Fruit fly (Drosophila melanogaster): ENCODE results near the gene CG11403.

Gene CG11403

DNA sequence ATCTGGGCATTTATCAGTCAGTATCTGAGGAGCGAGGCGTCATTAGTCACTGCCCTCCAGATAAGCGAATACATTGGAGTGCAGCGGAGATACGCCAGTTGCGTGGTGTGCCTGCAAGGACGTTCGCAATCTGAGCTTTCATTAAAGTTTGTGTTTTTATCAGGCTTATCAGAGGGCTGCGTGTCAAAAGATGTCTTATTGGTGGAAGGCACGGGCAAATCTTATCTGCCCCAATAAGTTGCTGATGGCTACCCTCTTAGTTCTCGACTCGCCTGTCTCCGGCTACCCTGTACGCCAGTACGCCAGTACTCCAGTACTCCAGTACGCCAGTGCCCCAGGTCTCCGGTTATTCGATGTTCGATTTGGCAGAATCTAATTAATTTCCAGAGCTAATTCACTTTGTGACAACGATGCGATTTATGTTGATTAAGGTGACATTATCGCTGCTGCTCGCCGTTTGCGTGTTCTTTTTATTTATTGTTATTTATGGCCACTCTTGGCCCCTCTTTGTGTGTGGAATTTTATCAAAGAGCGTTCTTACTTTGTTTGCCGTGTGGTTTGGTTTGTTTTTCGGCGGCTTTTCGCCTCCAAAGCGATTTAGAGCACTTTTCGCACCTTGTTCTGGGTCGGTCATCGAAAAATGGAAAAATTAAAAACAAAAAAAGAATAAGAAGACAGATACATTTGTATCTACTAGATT is 17.2 kb upstream of the CG11403 start:
- no peak for TF ChIP-seq CG6792 (GFP tag; optimal IDR thresholded peaks at IDR 0.05)
- peak; percentile 41 for TF ChIP-seq svp (GFP tag)
- TF ChIP-seq Eip93F (GFP tag; optimal IDR thresholded peaks at IDR 0.05), result peak; percentile 19
- TF ChIP-seq vri (GFP tag; optimal IDR thresholded peaks at IDR 0.05), result peak; percentile 34

DNA sequence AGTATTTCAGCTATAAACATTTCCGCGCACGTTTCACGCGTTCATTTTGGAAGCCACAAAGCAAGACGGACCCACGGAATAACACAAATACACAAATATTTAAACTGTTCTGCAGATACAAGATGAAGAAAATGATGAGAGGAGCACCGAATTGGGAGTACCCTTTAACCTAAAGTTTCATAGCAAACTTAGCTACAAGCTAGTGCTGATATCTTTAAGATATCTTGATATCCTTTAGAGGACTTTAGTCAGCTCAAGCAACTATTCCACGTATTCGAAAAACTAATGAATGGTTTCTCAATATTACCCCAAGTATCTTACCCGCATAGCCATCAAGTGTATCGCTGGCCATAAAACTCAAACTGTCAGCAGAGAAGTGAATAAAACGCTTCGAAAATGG is 16.4 kb upstream of the CG11403 start:
- TF ChIP-seq Met (GFP tag; optimal IDR thresholded peaks at IDR 0.05) (peak; percentile 7), CG6792 (GFP tag; optimal IDR thresholded peaks at IDR 0.05) (no peak), svp (GFP tag) (peak; percentile 57), Eip78C (GFP tag) (peak; percentile 47), dsx (GFP tag; optimal IDR thresholded peaks at IDR 0.05; ENCODE audit: poor library complexity, severe bottlenecking) (no peak)

DNA sequence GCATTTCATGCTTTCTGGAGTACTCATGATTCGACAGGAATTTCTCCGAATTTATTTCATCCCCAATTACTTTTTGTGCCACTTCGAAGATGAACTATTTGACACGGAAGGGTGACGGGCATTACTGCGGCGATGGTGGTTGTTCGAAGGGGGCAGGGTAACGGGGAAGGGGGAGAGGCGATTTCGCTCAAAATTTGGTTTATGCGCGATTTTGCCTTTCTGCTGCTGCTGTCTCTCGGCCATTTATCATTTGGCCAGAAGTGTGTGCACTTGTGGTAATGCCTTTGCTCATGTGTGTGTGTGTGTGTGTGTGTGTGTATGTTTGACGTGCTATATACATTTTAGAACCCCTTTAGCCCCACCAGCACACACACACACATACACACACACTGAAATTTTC is 13.3 kb upstream of the CG11403 start:
- TF ChIP-seq lz (GFP tag; optimal IDR thresholded peaks at IDR 0.05) (no peak), CG31627 (GFP tag; optimal IDR thresholded peaks at IDR 0.05) (no peak), dac (GFP tag; optimal IDR thresholded peaks at IDR 0.05) (no peak), Gug (GFP tag; IDR thresholded peaks at IDR 0.05) (no peak), CG6808 (GFP tag; optimal IDR thresholded peaks at IDR 0.05) (no peak), CG16779 (tag; optimal IDR thresholded peaks at IDR 0.05) (no peak), CG11902 (GFP tag; optimal IDR thresholded peaks at IDR 0.05) (no peak), Smox (GFP tag; optimal IDR thresholded peaks at IDR 0.05) (no peak), fkh (GFP tag; optimal IDR thresholded peaks at IDR 0.05) (no peak), CG9139 (GFP tag; optimal IDR thresholded peaks at IDR 0.05) (no peak), Hr4 (GFP tag; optimal IDR thresholded peaks at IDR 0.05) (no peak), ss (GFP tag; optimal IDR thresholded peaks at IDR 0.05) (no peak)

dm6 chrX:1250104-1250503 is 10.4 kb upstream of the CG11403 start:
- TF ChIP-seq CG6163 (GFP tag; IDR thresholded peaks at IDR 0.05) (no peak), salr (GFP tag; optimal IDR thresholded peaks at IDR 0.05) (no peak), CG3032 (tag; optimal IDR thresholded peaks at IDR 0.05) (no peak), CG8319 (GFP tag; optimal IDR thresholded peaks at IDR 0.05) (no peak), CG15336 (GFP tag; IDR thresholded peaks at IDR 0.05) (no peak), lz (GFP tag; optimal IDR thresholded peaks at IDR 0.05) (no peak), vri (GFP tag; optimal IDR thresholded peaks at IDR 0.05) (no peak), Smox (GFP tag; optimal IDR thresholded peaks at IDR 0.05) (no peak), Sox15 (GFP tag; optimal IDR thresholded peaks at IDR 0.05) (no peak), net (GFP tag; optimal IDR thresholded peaks at IDR 0.05) (no peak), Sox14 (GFP tag; optimal IDR thresholded peaks at IDR 0.05) (no peak), fd59A (GFP tag; optimal IDR thresholded peaks at IDR 0.05) (no peak), Gug (GFP tag; IDR thresholded peaks at IDR 0.05) (no peak), dsx (GFP tag; optimal IDR thresholded peaks at IDR 0.05; ENCODE audit: poor library complexity, severe bottlenecking) (no peak), CG31627 (GFP tag; optimal IDR thresholded peaks at IDR 0.05) (no peak)

dm6 chrX:1249612-1250011 is 9.9 kb upstream of the CG11403 start:
- TF ChIP-seq CG6854 (GFP tag; optimal IDR thresholded peaks at IDR 0.05) (no peak), fd85E (GFP tag; optimal IDR thresholded peaks at IDR 0.05) (no peak), ss (GFP tag; optimal IDR thresholded peaks at IDR 0.05) (no peak), CG31627 (GFP tag; optimal IDR thresholded peaks at IDR 0.05) (no peak), CG8632 (GFP tag; optimal IDR thresholded peaks at IDR 0.05) (no peak), OdsH (GFP tag; optimal IDR thresholded peaks at IDR 0.05) (no peak), vri (GFP tag; optimal IDR thresholded peaks at IDR 0.05) (peak; percentile 15), acj6 (GFP tag; optimal IDR thresholded peaks at IDR 0.05) (no peak), topi (GFP tag; optimal IDR thresholded peaks at IDR 0.05) (peak; percentile 1), CG11762 (GFP tag; optimal IDR thresholded peaks at IDR 0.05; ENCODE audit: insufficient read depth) (no peak), CG3032 (tag; optimal IDR thresholded peaks at IDR 0.05) (no peak), CG6808 (GFP tag; optimal IDR thresholded peaks at IDR 0.05) (no peak), Smox (GFP tag; optimal IDR thresholded peaks at IDR 0.05) (no peak), Hr39 (GFP tag; optimal IDR thresholded peaks at IDR 0.05) (no peak), Met (GFP tag; optimal IDR thresholded peaks at IDR 0.05) (peak; percentile 17), spab (GFP tag; optimal IDR thresholded peaks at IDR 0.05) (no peak), CG1621 (tag; optimal IDR thresholded peaks at IDR 0.05) (no peak), cyc (GFP tag; optimal IDR thresholded peaks at IDR 0.05) (no peak), CG9139 (GFP tag; optimal IDR thresholded peaks at IDR 0.05) (no peak), CG6276 (GFP tag; optimal IDR thresholded peaks at IDR 0.05) (no peak)
